Fruit fly (Drosophila melanogaster) whole organism, embryonic: ENCODE data around the gene Sodq.

Experiments used
- ATbp ChIP-seq: fragments of 200-800 bp; sonication (Bioruptor generic); optimal IDR thresholded peaks from 2 replicates; lab custom pipeline; 2017; ENCODE audit warnings: missing biosample characterization, mild to moderate bottlenecking, missing genetic modification characterization, missing genetic modification reagents
- Ada2b ChIP-seq: fragments of 200-800 bp; sonication (Bioruptor generic); IDR thresholded peaks from 2 replicates; pipeline ENCODE4 v1.3.6; 2022; ENCODE audit warnings: missing biosample characterization, missing genetic modification characterization
- Bteb2 ChIP-seq: fragments of 200-800 bp; sonication (Bioruptor generic); optimal IDR thresholded peaks from 2 replicates; lab custom pipeline; 2016; ENCODE audit warnings: missing biosample characterization, missing genetic modification characterization
- CG1024 ChIP-seq: fragments of 200-800 bp; sonication (Bioruptor generic); IDR thresholded peaks from 2 replicates; pipeline ENCODE4 v1.3.6; 2022; ENCODE audit warnings: missing biosample characterization, missing genetic modification characterization
- CG10543 ChIP-seq: fragments of 200-800 bp; sonication (Bioruptor generic); optimal IDR thresholded peaks from 3 replicates; lab custom pipeline; 2017; ENCODE audit warnings: missing biosample characterization, mild to moderate bottlenecking, missing genetic modification characterization, moderate library complexity
- CG16813 ChIP-seq: fragments of 200-800 bp; sonication (Bioruptor generic); IDR thresholded peaks from 3 replicates; pipeline ENCODE4 v1.3.6; 2022; ENCODE audit warnings: missing biosample characterization, missing genetic modification characterization; ENCODE audit not compliant: partially characterized antibody
- CG16863 ChIP-seq: fragments of 200-800 bp; sonication (Bioruptor generic); optimal IDR thresholded peaks from 3 replicates; lab custom pipeline; 2016; ENCODE audit warnings: missing biosample characterization, missing genetic modification characterization
- CG18619 ChIP-seq: fragments of 200-800 bp; sonication (Bioruptor generic); optimal IDR thresholded peaks from 3 replicates; lab custom pipeline; 2017; ENCODE audit warnings: missing biosample characterization, mild to moderate bottlenecking, missing genetic modification characterization
- CG30403 ChIP-seq: fragments of 200-800 bp; sonication (Bioruptor generic); optimal IDR thresholded peaks from 3 replicates; lab custom pipeline; 2016; ENCODE audit warnings: missing biosample characterization, missing genetic modification characterization
- CG32532 ChIP-seq: fragments of 200-800 bp; sonication (Bioruptor generic); IDR thresholded peaks from 2 replicates; pipeline ENCODE4 v1.3.6; 2022; ENCODE audit warnings: missing biosample characterization, missing genetic modification characterization
- CG3726 ChIP-seq: fragments of 200-800 bp; sonication (Bioruptor generic); IDR thresholded peaks from 3 replicates; pipeline ENCODE4, ENCODE4 v1.3.6; 2022; ENCODE audit warnings: missing biosample characterization, missing genetic modification characterization
- CG3847 ChIP-seq: fragments of 200-800 bp; sonication (Bioruptor generic); IDR thresholded peaks from 2 replicates; pipeline ENCODE4 v1.3.6; 2022; ENCODE audit warnings: missing biosample characterization, missing genetic modification characterization
- CG4282 ChIP-seq: fragments of 200-800 bp; sonication (Bioruptor generic); optimal IDR thresholded peaks from 2 replicates; lab custom pipeline; 2016; ENCODE audit warnings: missing biosample characterization, missing genetic modification characterization
- CG4424 ChIP-seq: fragments of 200-800 bp; sonication (Bioruptor generic); optimal IDR thresholded peaks from 3 replicates; lab custom pipeline; 2016; ENCODE audit warnings: missing biosample characterization, missing genetic modification characterization
- CG6854 ChIP-seq: fragments of 200-800 bp; sonication (Bioruptor generic); optimal IDR thresholded peaks from 3 replicates; lab custom pipeline; 2017; ENCODE audit warnings: missing biosample characterization, mild to moderate bottlenecking, missing genetic modification characterization
- CG7372 ChIP-seq: fragments of 200-800 bp; sonication (Bioruptor generic); IDR thresholded peaks from 2 replicates; pipeline ENCODE4 v1.3.6; 2022; ENCODE audit warnings: missing biosample characterization, missing genetic modification characterization
- CG8089 ChIP-seq: fragments of 200-800 bp; sonication (Bioruptor generic); optimal IDR thresholded peaks from 3 replicates; lab custom pipeline; 2016; ENCODE audit warnings: missing biosample characterization, missing genetic modification characterization
- CG9817 ChIP-seq: fragments of 200-800 bp; sonication (Bioruptor generic); optimal IDR thresholded peaks from 2 replicates; lab custom pipeline; 2018; ENCODE audit warnings: missing biosample characterization, mild to moderate bottlenecking, missing genetic modification characterization, moderate library complexity
- Dp ChIP-seq: fragments of 200-800 bp; sonication (Bioruptor generic); optimal IDR thresholded peaks from 2 replicates; lab custom pipeline; 2018; ENCODE audit warnings: missing biosample characterization, mild to moderate bottlenecking, missing genetic modification characterization, moderate library complexity
- H15 ChIP-seq: fragments of 200-800 bp; sonication (Bioruptor generic); IDR thresholded peaks from 3 replicates; pipeline ENCODE4 v1.3.6; 2022; ENCODE audit warnings: missing biosample characterization, missing genetic modification characterization
- H2.0 ChIP-seq: fragments of 200-800 bp; sonication (Bioruptor generic); IDR thresholded peaks from 2 replicates; pipeline ENCODE4 v1.3.6; 2022; ENCODE audit warnings: missing biosample characterization, missing genetic modification characterization
- Hr78 ChIP-seq, 2 experiments: fragments of 200-800 bp in 1 of 2; fragments of >200 bp in 1 of 2; sonication (Bioruptor generic) in 1 of 2; optimal IDR thresholded peaks; 2 replicates each; lab custom pipeline; 2017 to 2019; ENCODE audit warnings: missing biosample characterization in 2 of 2, missing genetic modification characterization in 2 of 2, mild to moderate bottlenecking in 1 of 2, moderate library complexity in 1 of 2
- Hsf ChIP-seq: fragments of 200-800 bp; sonication (Bioruptor generic); optimal IDR thresholded peaks from 3 replicates; lab custom pipeline; 2016; ENCODE audit warnings: missing biosample characterization, missing genetic modification characterization
- Lhr ChIP-seq: fragments of 200-800 bp; sonication (Bioruptor generic); optimal IDR thresholded peaks from 3 replicates; lab custom pipeline; 2017; ENCODE audit warnings: mild to moderate bottlenecking, missing biosample characterization, missing genetic modification reagents, missing genetic modification characterization
- MESR4 ChIP-seq: fragments of 200-800 bp; sonication (Bioruptor generic); optimal IDR thresholded peaks from 2 replicates; lab custom pipeline; 2018; ENCODE audit warnings: missing biosample characterization, mild to moderate bottlenecking, missing genetic modification characterization, moderate library complexity
- Max ChIP-seq: fragments of 200-800 bp; sonication (Bioruptor generic); optimal IDR thresholded peaks from 2 replicates; lab custom pipeline; 2016; ENCODE audit warnings: missing biosample characterization, mild to moderate bottlenecking, missing genetic modification characterization
- Mes4 ChIP-seq: fragments of 200-800 bp; sonication (Bioruptor generic); optimal IDR thresholded peaks from 2 replicates; lab custom pipeline; 2016; ENCODE audit warnings: missing biosample characterization, missing genetic modification characterization
- Nf-YA ChIP-seq: fragments of 200-800 bp; sonication (Bioruptor generic); IDR thresholded peaks from 2 replicates; pipeline ENCODE4 v1.3.6; 2022; ENCODE audit warnings: missing biosample characterization, missing genetic modification characterization
- Trl ChIP-seq, 3 experiments: fragments of >200 bp in 2 of 3; fragments of 200-800 bp in 1 of 3; sonication (Bioruptor generic) in 1 of 3; optimal IDR thresholded peaks; 2 replicates in 1 of 3; 3 replicates in 2 of 3; lab custom pipeline; 2016 to 2017; ENCODE audit warnings: missing biosample characterization in 1 of 3, missing genetic modification characterization in 1 of 3
- YL-1 ChIP-seq: fragments of 200-800 bp; sonication (Bioruptor generic); optimal IDR thresholded peaks from 3 replicates; lab custom pipeline; 2017; ENCODE audit warnings: missing biosample characterization, mild to moderate bottlenecking, missing genetic modification characterization
- bsh ChIP-seq, 2 experiments: fragments of 200-800 bp; sonication (Bioruptor generic); optimal IDR thresholded peaks; 2 replicates each; lab custom pipeline; 2017 to 2018; ENCODE audit warnings: mild to moderate bottlenecking in 2 of 2, missing biosample characterization in 2 of 2, missing genetic modification characterization in 2 of 2, moderate library complexity in 1 of 2
- chinmo ChIP-seq: fragments of 200-800 bp; sonication (Bioruptor generic); IDR thresholded peaks from 4 replicates; pipeline ENCODE4 v1.3.6; 2022; ENCODE audit warnings: missing biosample characterization, missing genetic modification characterization; ENCODE audit not compliant: partially characterized antibody
- da ChIP-seq: fragments of 200-800 bp; sonication (Bioruptor generic); optimal IDR thresholded peaks from 2 replicates; lab custom pipeline; 2016; ENCODE audit warnings: missing biosample characterization, missing genetic modification characterization
- dmrt99B ChIP-seq: fragments of 200-800 bp; sonication (Bioruptor generic); optimal IDR thresholded peaks from 2 replicates; lab custom pipeline; 2018; ENCODE audit warnings: missing biosample characterization, mild to moderate bottlenecking, missing genetic modification characterization, moderate library complexity
- dysf ChIP-seq: fragments of 200-800 bp; sonication (Bioruptor generic); IDR thresholded peaks from 3 replicates; pipeline ENCODE4 v1.3.6; 2022; ENCODE audit warnings: missing biosample characterization, missing genetic modification characterization
- ewg ChIP-seq: fragments of 200-800 bp; sonication (Bioruptor generic); optimal IDR thresholded peaks from 3 replicates; lab custom pipeline; 2017; ENCODE audit warnings: mild to moderate bottlenecking, missing biosample characterization, missing genetic modification reagents, missing genetic modification characterization
- fd102C ChIP-seq: fragments of 200-800 bp; sonication (Bioruptor generic); optimal IDR thresholded peaks from 2 replicates; lab custom pipeline; 2018; ENCODE audit warnings: missing biosample characterization, mild to moderate bottlenecking, missing genetic modification characterization, moderate library complexity
- ftz-f1 ChIP-seq: fragments of 200-800 bp; sonication (Bioruptor generic); optimal IDR thresholded peaks from 2 replicates; lab custom pipeline; 2016; ENCODE audit warnings: missing biosample characterization, missing genetic modification characterization
- gsb ChIP-seq: fragments of 200-800 bp; sonication (Bioruptor generic); IDR thresholded peaks from 2 replicates; pipeline ENCODE4 v1.3.6; 2022; ENCODE audit warnings: missing biosample characterization, missing genetic modification characterization
- her ChIP-seq: fragments of 200-800 bp; sonication (Bioruptor generic); optimal IDR thresholded peaks from 2 replicates; lab custom pipeline; 2016; ENCODE audit warnings: missing biosample characterization, missing genetic modification characterization
- hth ChIP-seq: fragments of >200 bp; optimal IDR thresholded peaks from 2 replicates; lab custom pipeline; 2017; ENCODE audit warnings: inconsistent platforms
- nmo ChIP-seq: fragments of 200-800 bp; sonication (Bioruptor generic); optimal IDR thresholded peaks from 2 replicates; lab custom pipeline; 2018; ENCODE audit warnings: missing biosample characterization, mild to moderate bottlenecking, missing genetic modification characterization, moderate library complexity
- sd ChIP-seq: fragments of 200-800 bp; sonication (Bioruptor generic); optimal IDR thresholded peaks from 3 replicates; lab custom pipeline; 2018; ENCODE audit warnings: missing biosample characterization, mild to moderate bottlenecking, missing genetic modification characterization, moderate library complexity
- sens-2 ChIP-seq: fragments of 200-800 bp; sonication (Bioruptor generic); IDR thresholded peaks from 2 replicates; pipeline ENCODE4 v1.3.6; 2022; ENCODE audit warnings: missing biosample characterization, missing genetic modification characterization
- tin ChIP-seq: fragments of 200-800 bp; sonication (Bioruptor generic); optimal IDR thresholded peaks from 3 replicates; lab custom pipeline; 2016; ENCODE audit warnings: missing biosample characterization, missing genetic modification characterization
- usp ChIP-seq: fragments of >200 bp; optimal IDR thresholded peaks from 2 replicates; lab custom pipeline; 2017; ENCODE audit warnings: missing biosample characterization, missing genetic modification characterization
- vfl ChIP-seq: fragments of 200-800 bp; sonication (Bioruptor generic); optimal IDR thresholded peaks from 2 replicates; lab custom pipeline; 2016; ENCODE audit warnings: missing biosample characterization, missing genetic modification characterization
- wor ChIP-seq: fragments of 200-800 bp; sonication (Bioruptor generic); IDR thresholded peaks from 2 replicates; pipeline ENCODE4 v1.3.6; 2022; ENCODE audit warnings: missing biosample characterization, missing genetic modification characterization
- zen ChIP-seq: fragments of 200-800 bp; sonication (Bioruptor generic); optimal IDR thresholded peaks from 3 replicates; lab custom pipeline; 2018; ENCODE audit warnings: missing biosample characterization, mild to moderate bottlenecking, missing genetic modification characterization, moderate library complexity

Gene Sodq

dm6 chr3R:25880198-25880970 lies 15.2 kb upstream of the Sodq start (continued):
- peak; percentile 24 for TF ChIP-seq CG9817 (tag; lab: Kevin White, UChicago)
- no peak for TF ChIP-seq Mes4 (GFP tag; lab: Kevin White, UChicago)
- no peak for TF ChIP-seq Nf-YA (GFP tag; lab: Robert Waterston, UW)
- TF ChIP-seq CG4424 (GFP tag; lab: Kevin White, UChicago), result peak; percentile 41
- TF ChIP-seq chinmo (GFP tag; lab: Robert Waterston, UW), result 0 out of 4 replicates have a peak, but pooled peaks have one; percentile 35
- TF ChIP-seq Hsf (GFP tag; lab: Kevin White, UChicago), result peak; percentile 1
- TF ChIP-seq Dp, result no peak
- TF ChIP-seq da (GFP tag; lab: Kevin White, UChicago), result no peak
- TF ChIP-seq Ada2b (GFP tag; lab: Robert Waterston, UW), result 0 out of 2 replicates have a peak, but pooled peaks have one; percentile 13
- no peak for TF ChIP-seq gsb
- no peak for TF ChIP-seq fd102C (GFP tag; lab: Kevin White, UChicago)
- TF ChIP-seq CG30403 (GFP tag; lab: Kevin White, UChicago), result peak; percentile 37
- peak; percentile 51 for TF ChIP-seq CG6854 (GFP tag; lab: Kevin White, UChicago)
- no peak for TF ChIP-seq CG3726 (GFP tag; lab: Robert Waterston, UW)
- TF ChIP-seq zen, result no peak
- no peak for TF ChIP-seq CG3847
- no peak for TF ChIP-seq usp (GFP tag; lab: Kevin White, UChicago)
- TF ChIP-seq nmo (GFP tag; lab: Kevin White, UChicago), result peak; percentile 63
- no peak for TF ChIP-seq H2.0 (GFP tag; lab: Robert Waterston, UW)
- TF ChIP-seq CG10543 (GFP tag; lab: Kevin White, UChicago), result no peak
- TF ChIP-seq tin (GFP tag; lab: Kevin White, UChicago), result peak; percentile 53
- TF ChIP-seq Max (GFP tag; lab: Kevin White, UChicago), result no peak
- no peak for TF ChIP-seq Lhr (GFP tag; lab: Kevin White, UChicago)
- TF ChIP-seq wor, result 0 out of 2 replicates have a peak, but pooled peaks have one; percentile 17
- TF ChIP-seq CG1024, result no peak
- TF ChIP-seq her (GFP tag; lab: Kevin White, UChicago), result no peak
- no peak for TF ChIP-seq YL-1 (GFP tag; lab: Kevin White, UChicago)
- peak; percentile 21 for TF ChIP-seq ATbp
- TF ChIP-seq CG8089 (GFP tag; lab: Kevin White, UChicago), result no peak
- no peak for TF ChIP-seq ewg (GFP tag; lab: Kevin White, UChicago)
- no peak for TF ChIP-seq CG7372
- TF ChIP-seq sens-2 (GFP tag; lab: Robert Waterston, UW), result no peak
- TF ChIP-seq hth, result no peak
- peak; percentile 36 for TF ChIP-seq CG18619 (GFP tag; lab: Kevin White, UChicago)
- TF ChIP-seq vfl, result no peak
- TF ChIP-seq dmrt99B (tag; lab: Kevin White, UChicago), result peak; percentile 62
- peak; percentile 49; the same call in 1 of the 3 replicates for TF ChIP-seq dysf (GFP tag; lab: Robert Waterston, UW)
- no peak for TF ChIP-seq CG16813 (GFP tag; lab: Robert Waterston, UW)
- TF ChIP-seq MESR4 (GFP tag; lab: Kevin White, UChicago), result no peak
- TF ChIP-seq CG4282 (GFP tag; lab: Kevin White, UChicago), result no peak
- TF ChIP-seq H15 (GFP tag; lab: Robert Waterston, UW), result peak; percentile 37; the same call in 1 of the 3 replicates
- TF ChIP-seq ftz-f1 (GFP tag; lab: Kevin White, UChicago), result no peak
- TF ChIP-seq Hr78 (GFP tag; optimal IDR thresholded peaks at IDR 0.05; lab: Kevin White, UChicago), result no peak
- peak in 1 of 2 experiments; percentile 64 for TF ChIP-seq bsh (GFP tag; optimal IDR thresholded peaks at IDR 0.05; lab: Kevin White, UChicago)
- TF ChIP-seq CG32532, result 0 out of 2 replicates have a peak, but pooled peaks have one; percentile 40
- TF ChIP-seq sd (tag; lab: Kevin White, UChicago), result no peak
- peak; percentile 43 to 54 for TF ChIP-seq Trl (optimal IDR thresholded peaks at IDR 0.05; lab: Kevin White, UChicago)
- TF ChIP-seq Trl (GFP tag; optimal IDR thresholded peaks at IDR 0.05; lab: Kevin White, UChicago), result no peak
- peak; percentile 14 for TF ChIP-seq CG16863 (GFP tag; lab: Kevin White, UChicago)
- TF ChIP-seq Bteb2 (GFP tag; lab: Kevin White, UChicago), result no peak
